Fruit fly (Drosophila melanogaster) whole organism, wandering third instar larva: Measurements from ENCODE around the gene Agpat3.

ENCODE experiments used
- Abd-B ChIP-seq: fragments of >200 bp; optimal IDR thresholded peaks from 2 replicates; lab custom pipeline; 2017; ENCODE audit warnings: missing biosample characterization, missing genetic modification characterization
- CG32264 ChIP-seq: fragments of 200-800 bp; sonication (Bioruptor generic); optimal IDR thresholded peaks from 2 replicates; lab custom pipeline; 2016; ENCODE audit warnings: missing biosample characterization, missing genetic modification characterization
- CG9705 ChIP-seq: fragments of 200-800 bp; sonication (Bioruptor generic); optimal IDR thresholded peaks from 2 replicates; lab custom pipeline; 2018; ENCODE audit warnings: missing biosample characterization, mild to moderate bottlenecking, missing genetic modification characterization
- CrebA ChIP-seq: fragments of 200-800 bp; sonication (Bioruptor generic); optimal IDR thresholded peaks from 2 replicates; lab custom pipeline; 2016; ENCODE audit warnings: missing biosample characterization, mild to moderate bottlenecking, missing genetic modification characterization, borderline replicate concordance
- Dif ChIP-seq: fragments of 200-275, 200-300 bp; sonication (Bioruptor generic); optimal IDR thresholded peaks from 2 replicates; lab custom pipeline; 2018; ENCODE audit warnings: missing biosample characterization, missing genetic modification characterization; ENCODE audit not compliant: partially characterized antibody
- GATAd ChIP-seq: sonication (Bioruptor generic); optimal IDR thresholded peaks from 2 replicates; lab custom pipeline; 2016; ENCODE audit warnings: missing biosample characterization, missing genetic modification characterization
- Hr78 ChIP-seq: fragments of >200 bp; optimal IDR thresholded peaks from 2 replicates; lab custom pipeline; 2017; ENCODE audit warnings: missing biosample characterization, missing genetic modification characterization
- Hr83 ChIP-seq: fragments of 200-300 bp; sonication (Bioruptor generic); optimal IDR thresholded peaks from 2 replicates; lab custom pipeline; 2016; ENCODE audit warnings: missing biosample characterization, mild to moderate bottlenecking, missing genetic modification characterization, moderate library complexity; ENCODE audit not compliant: poor library complexity, severe bottlenecking
- Jra ChIP-seq: sonication (Bioruptor generic); optimal IDR thresholded peaks from 2 replicates; lab custom pipeline; 2016; ENCODE audit warnings: missing biosample characterization, missing genetic modification characterization
- Mio ChIP-seq: sonication (Bioruptor generic); optimal IDR thresholded peaks from 2 replicates; lab custom pipeline; 2016; ENCODE audit warnings: missing biosample characterization, missing genetic modification characterization
- Myc ChIP-seq: fragments of >200 bp; optimal IDR thresholded peaks from 2 replicates; lab custom pipeline; 2017
- N ChIP-seq: fragments of >200 bp; optimal IDR thresholded peaks from 2 replicates; lab custom pipeline; 2018; ENCODE audit warnings: missing biosample characterization, missing external identifiers, missing genetic modification characterization
- Rel ChIP-seq, 2 experiments: fragments of 200-800 bp; sonication (Bioruptor generic) in 1 of 2; optimal IDR thresholded peaks; 2 replicates in 1 of 2; 3 replicates in 1 of 2; lab custom pipeline; 2016 to 2019; ENCODE audit warnings: mild to moderate bottlenecking in 2 of 2, missing biosample characterization in 2 of 2, missing genetic modification characterization in 2 of 2, moderate library complexity in 1 of 2
- Vsx2 ChIP-seq: fragments of 200-300, 225-300 bp; sonication (Bioruptor generic); optimal IDR thresholded peaks from 2 replicates; lab custom pipeline; 2018; ENCODE audit warnings: missing biosample characterization, missing genetic modification characterization; ENCODE audit not compliant: partially characterized antibody
- br ChIP-seq: fragments of 200-800 bp; sonication (Bioruptor generic); optimal IDR thresholded peaks from 2 replicates; lab custom pipeline; 2016; ENCODE audit warnings: missing biosample characterization, missing genetic modification characterization
- brk ChIP-seq: fragments of 200-800 bp; sonication (Bioruptor generic); optimal IDR thresholded peaks from 2 replicates; lab custom pipeline; 2016; ENCODE audit warnings: missing biosample characterization, mild to moderate bottlenecking, missing genetic modification characterization
- dmrt93B ChIP-seq: fragments of 200-800 bp; sonication (Bioruptor generic); optimal IDR thresholded peaks from 2 replicates; lab custom pipeline; 2018; ENCODE audit warnings: missing biosample characterization, mild to moderate bottlenecking, missing genetic modification characterization
- ey ChIP-seq: fragments of 200-800 bp; sonication (Bioruptor generic); optimal IDR thresholded peaks from 2 replicates; lab custom pipeline; 2016; ENCODE audit warnings: missing biosample characterization, missing genetic modification characterization
- foxo ChIP-seq, 2 experiments: fragments of 200-800 bp; sonication (Bioruptor generic); optimal IDR thresholded peaks; 2 replicates in 1 of 2; 3 replicates in 1 of 2; lab custom pipeline; 2016 to 2017; ENCODE audit warnings: missing biosample characterization in 2 of 2, missing genetic modification characterization in 2 of 2
- fru ChIP-seq: fragments of 200-800 bp; sonication (Bioruptor generic); optimal IDR thresholded peaks from 3 replicates; lab custom pipeline; 2016; ENCODE audit warnings: missing biosample characterization, mild to moderate bottlenecking, missing genetic modification characterization
- h ChIP-seq: fragments of 200-800 bp; sonication (Bioruptor generic); optimal IDR thresholded peaks from 3 replicates; lab custom pipeline; 2016; ENCODE audit warnings: missing biosample characterization, mild to moderate bottlenecking, missing genetic modification characterization
- jim ChIP-seq: fragments of 175-275, 200-325 bp; sonication (Bioruptor generic); optimal IDR thresholded peaks from 2 replicates; lab custom pipeline; 2016; ENCODE audit warnings: missing biosample characterization, mild to moderate bottlenecking, missing genetic modification characterization
- psq ChIP-seq: fragments of 200-800 bp; sonication (Bioruptor generic); optimal IDR thresholded peaks from 3 replicates; lab custom pipeline; 2017; ENCODE audit warnings: missing biosample characterization, mild to moderate bottlenecking, missing genetic modification characterization, moderate library complexity
- rgr ChIP-seq: fragments of 200-800 bp; sonication (Bioruptor generic); optimal IDR thresholded peaks from 3 replicates; lab custom pipeline; 2016; ENCODE audit warnings: missing biosample characterization, mild to moderate bottlenecking, missing genetic modification characterization
- sage ChIP-seq: fragments of 200-800 bp; sonication (Bioruptor generic); optimal IDR thresholded peaks from 2 replicates; lab custom pipeline; 2016; ENCODE audit warnings: missing biosample characterization, mild to moderate bottlenecking, missing genetic modification characterization
- sv ChIP-seq: fragments of 200-800 bp; sonication (Bioruptor generic); optimal IDR thresholded peaks from 3 replicates; lab custom pipeline; 2016; ENCODE audit warnings: missing biosample characterization, missing genetic modification characterization
- usp ChIP-seq: fragments of >200 bp; optimal IDR thresholded peaks from 2 replicates; lab custom pipeline; 2017; ENCODE audit warnings: missing biosample characterization, missing genetic modification characterization
- woc ChIP-seq: sonication (Bioruptor generic); optimal IDR thresholded peaks from 2 replicates; lab custom pipeline; 2016; ENCODE audit warnings: missing biosample characterization, mild to moderate bottlenecking, missing genetic modification characterization

The Agpat3 gene

DNA sequence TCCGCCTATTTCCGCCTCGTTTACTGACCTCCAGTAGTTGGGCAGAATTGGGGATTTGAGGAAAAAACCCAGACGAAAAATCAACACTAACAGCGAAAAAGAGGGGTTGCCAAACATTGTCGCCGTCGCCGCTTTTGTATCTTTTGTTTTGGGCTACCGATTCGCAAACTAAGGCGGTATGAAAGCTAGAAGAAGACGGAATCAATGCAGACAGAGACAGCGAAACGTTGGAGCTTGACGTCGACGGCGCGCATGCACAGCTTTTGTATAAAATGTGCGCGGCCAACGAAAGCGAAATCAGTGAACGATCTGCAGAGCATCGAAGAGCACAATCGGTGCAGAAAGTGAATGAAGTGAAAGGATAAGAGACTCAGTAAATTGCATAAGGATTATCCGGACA is 47.1 kb downstream of the Agpat3 start, which contains the start of gene CG4998:
TSS of gene CG4998 (plus strand) at position 301 of the 400 bp plus-strand sequence.
- TF ChIP-seq Rel (GFP tag; optimal IDR thresholded peaks at IDR 0.05; lab: Kevin White, UChicago) (no peak), Rel (tag; optimal IDR thresholded peaks at IDR 0.05; lab: Kevin White, UChicago) (no peak), Myc (lab: Kevin White, UChicago) (no peak), Jra (GFP tag; lab: Kevin White, UChicago) (no peak), rgr (GFP tag; lab: Kevin White, UChicago) (no peak), Mio (GFP tag; lab: Kevin White, UChicago) (no peak), h (GFP tag; lab: Kevin White, UChicago) (no peak), Dif (GFP tag; lab: Kevin White, UChicago) (no peak), CG32264 (no peak), ey (no peak), brk (GFP tag; lab: Kevin White, UChicago) (no peak), woc (no peak)

DNA sequence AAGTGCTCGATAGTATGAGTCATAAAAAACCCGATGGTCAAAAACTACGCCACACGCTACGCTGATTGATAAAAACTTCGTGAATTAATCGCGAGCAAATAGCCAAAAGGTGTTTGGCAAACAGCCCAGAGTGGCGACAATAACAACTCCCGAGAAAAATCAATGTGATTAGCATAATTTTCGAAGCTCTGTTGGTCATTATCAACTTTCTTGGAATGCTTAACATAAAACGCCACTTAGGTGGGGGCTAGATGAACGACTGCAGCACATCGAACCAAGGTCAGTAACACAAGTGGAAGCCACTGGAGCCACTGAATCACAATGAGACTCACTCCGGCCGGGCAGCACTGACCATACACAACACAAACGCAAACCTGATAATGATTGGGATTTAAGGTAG is 48.0 kb downstream of the Agpat3 start:
- no peak for TF ChIP-seq jim (GFP tag; lab: Kevin White, UChicago)
- TF ChIP-seq Abd-B, result no peak
- no peak for TF ChIP-seq rgr (GFP tag; lab: Kevin White, UChicago)
- no peak for TF ChIP-seq sv (GFP tag; lab: Kevin White, UChicago)
- TF ChIP-seq Vsx2 (GFP tag; lab: Kevin White, UChicago), result no peak
- TF ChIP-seq brk (GFP tag; lab: Kevin White, UChicago), result no peak
- TF ChIP-seq dmrt93B (GFP tag; lab: Kevin White, UChicago), result no peak
- TF ChIP-seq Hr83 (GFP tag; lab: Kevin White, UChicago), result no peak
- no peak for TF ChIP-seq Rel (GFP tag; optimal IDR thresholded peaks at IDR 0.05; lab: Kevin White, UChicago)
- TF ChIP-seq Rel (tag; optimal IDR thresholded peaks at IDR 0.05; lab: Kevin White, UChicago), result no peak
- TF ChIP-seq Hr78, result no peak
- no peak for TF ChIP-seq psq (GFP tag; lab: Kevin White, UChicago)
- no peak for TF ChIP-seq sage (GFP tag; lab: Kevin White, UChicago)
- no peak for TF ChIP-seq br
- no peak for TF ChIP-seq fru

DNA sequence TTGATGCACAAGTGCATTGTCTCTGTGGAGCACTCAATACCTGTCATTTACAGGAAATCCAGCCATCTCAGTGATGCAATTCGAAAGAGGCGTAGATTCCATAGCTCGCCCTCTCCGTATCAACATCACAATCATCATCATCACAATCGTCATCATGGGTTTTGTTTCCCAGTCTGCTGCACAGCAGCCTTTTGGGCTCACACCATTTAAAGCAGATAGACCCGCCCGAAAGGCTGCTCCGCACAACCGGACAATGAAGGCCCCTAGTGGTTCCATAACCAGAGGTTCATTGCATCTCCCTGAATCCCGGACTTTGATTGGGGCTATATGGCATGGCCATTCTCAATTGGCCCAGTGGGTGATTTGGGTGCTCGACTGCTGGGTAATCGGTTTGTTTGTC is 50.9 kb downstream of the Agpat3 start:
- TF ChIP-seq Vsx2 (GFP tag; lab: Kevin White, UChicago) (peak; percentile 58), Dif (GFP tag; lab: Kevin White, UChicago) (peak; percentile 39), Myc (lab: Kevin White, UChicago) (peak; percentile 80), brk (GFP tag; lab: Kevin White, UChicago) (no peak), N (GFP tag; lab: Kevin White, UChicago) (peak; percentile 79), Hr83 (GFP tag; lab: Kevin White, UChicago) (no peak)

DNA sequence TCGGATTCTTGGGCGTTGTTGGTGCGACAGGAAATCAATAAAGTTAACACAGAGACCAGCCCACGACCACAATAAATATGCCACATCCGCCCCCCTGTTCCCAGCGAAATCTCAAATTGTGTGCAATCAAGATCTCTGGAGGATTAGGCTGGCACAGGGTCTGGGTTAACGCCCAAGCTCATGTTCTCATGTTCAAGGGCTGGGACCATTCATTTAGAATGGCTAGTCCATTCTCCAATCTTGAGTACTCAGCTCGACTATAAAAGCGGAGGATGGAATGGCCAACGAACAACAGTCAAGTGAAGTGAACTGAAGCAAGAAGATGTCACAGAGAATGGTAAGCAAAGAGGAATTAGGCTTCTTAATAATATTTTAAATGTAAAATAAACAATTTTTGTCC is 52.7 kb downstream of the Agpat3 start, which contains the start of gene CG13056:
TSS of gene CG13056 (plus strand) at position 301 of the 400 bp plus-strand sequence.
- TF ChIP-seq rgr (GFP tag; lab: Kevin White, UChicago) (no peak), Hr78 (no peak), sv (GFP tag; lab: Kevin White, UChicago) (no peak), Hr83 (GFP tag; lab: Kevin White, UChicago) (no peak), usp (GFP tag; lab: Kevin White, UChicago) (no peak), Myc (lab: Kevin White, UChicago) (no peak), CrebA (GFP tag; lab: Kevin White, UChicago) (no peak), CG9705 (GFP tag; lab: Kevin White, UChicago) (no peak), br (no peak), GATAd (GFP tag; lab: Kevin White, UChicago) (no peak), dmrt93B (GFP tag; lab: Kevin White, UChicago) (no peak), foxo (GFP tag; optimal IDR thresholded peaks at IDR 0.05; lab: Kevin White, UChicago) (no peak)
